Worm (Caenorhabditis elegans) whole organism, L1 larva: ENCODE results near the gene gcy-9.
A peak's percentile ranks its signal among the peaks of the same experiment; 100 is the strongest.

Source experiments
- C34B4.2 ChIP-seq: sonication (generic microtip); optimal IDR thresholded peaks from 2 replicates; lab custom pipeline; 2017; ENCODE audit warnings: mild to moderate bottlenecking, missing genetic modification characterization, missing compliant biosample characterization
- alr-1 ChIP-seq: fragments of 200-800 bp; sonication (Bioruptor generic); optimal IDR thresholded peaks from 2 replicates; lab custom pipeline; 2018; ENCODE audit warnings: borderline replicate concordance, mild to moderate bottlenecking, missing genetic modification characterization, missing compliant biosample characterization
- ama-1 ChIP-seq: fragments of 150-350 bp; optimal IDR thresholded peaks from 2 replicates; lab custom pipeline; 2014
- ceh-8 ChIP-seq: fragments of 200-800 bp; sonication (Bioruptor generic); optimal IDR thresholded peaks from 2 replicates; lab custom pipeline; 2018; ENCODE audit warnings: mild to moderate bottlenecking, missing genetic modification characterization, moderate library complexity, missing compliant biosample characterization
- ces-1 ChIP-seq: fragments of 150-350 bp; optimal IDR thresholded peaks from 2 replicates; lab custom pipeline; 2014; ENCODE audit warnings: missing biosample characterization, missing genetic modification reagents, missing genetic modification characterization
- dsc-1 ChIP-seq: sonication (generic microtip); optimal IDR thresholded peaks from 2 replicates; lab custom pipeline; 2016; ENCODE audit warnings: mild to moderate bottlenecking, missing genetic modification characterization, missing compliant biosample characterization
- efl-1 ChIP-seq, 4 experiments: fragments of 150-350 bp; optimal IDR thresholded peaks in 3 of 4; peaks in 1 of 4; 1 replicate in 1 of 4; 2 replicates in 3 of 4; lab custom pipeline; 2014; ENCODE audit warnings: missing biosample characterization in 2 of 4, missing genetic modification characterization in 2 of 4, missing genetic modification reagents in 2 of 4
- egl-13 ChIP-seq: sonication (generic microtip); optimal IDR thresholded peaks from 2 replicates; lab custom pipeline; 2016; ENCODE audit warnings: missing genotype, missing genetic modification reagents, missing genetic modification characterization, missing compliant biosample characterization
- elt-2 ChIP-seq: sonication (generic microtip); optimal IDR thresholded peaks from 2 replicates; lab custom pipeline; 2016; ENCODE audit warnings: missing genetic modification characterization, mild to moderate bottlenecking, inconsistent platforms, missing compliant biosample characterization, missing genetic modification reagents
- elt-3 ChIP-seq, 6 experiments: fragments of 150-350 bp in 1 of 6; sonication (generic microtip); optimal IDR thresholded peaks; 2 replicates each; lab custom pipeline; 2017 to 2018; ENCODE audit warnings: missing biosample characterization in 6 of 6, missing genetic modification characterization in 6 of 6, inconsistent platforms in 1 of 6
- fkh-10 ChIP-seq: sonication (generic microtip); optimal IDR thresholded peaks from 2 replicates; lab custom pipeline; 2017; ENCODE audit warnings: missing biosample characterization, missing genetic modification reagents, missing genetic modification characterization
- fkh-4 ChIP-seq: sonication (generic microtip); optimal IDR thresholded peaks from 2 replicates; lab custom pipeline; 2016; ENCODE audit warnings: missing compliant biosample characterization, missing genetic modification characterization, borderline replicate concordance
- hpl-2 ChIP-seq: fragments of 150-350 bp; optimal IDR thresholded peaks from 2 replicates; lab custom pipeline; 2014; ENCODE audit warnings: missing biosample characterization, missing genetic modification reagents, missing genetic modification characterization
- irx-1 ChIP-seq: sonication (generic microtip); optimal IDR thresholded peaks from 2 replicates; lab custom pipeline; 2016; ENCODE audit warnings: missing genetic modification characterization, missing compliant biosample characterization
- lin-13 ChIP-seq: fragments of 150-350 bp; optimal IDR thresholded peaks from 2 replicates; lab custom pipeline; 2014; ENCODE audit warnings: missing biosample characterization, missing genetic modification reagents, missing genetic modification characterization
- lin-14 ChIP-seq: fragments of 200-800 bp; sonication (Bioruptor generic); optimal IDR thresholded peaks from 2 replicates; lab custom pipeline; 2018; ENCODE audit warnings: mild to moderate bottlenecking, missing genetic modification characterization, moderate library complexity, missing compliant biosample characterization
- lin-15B ChIP-seq: fragments of 150-350 bp; sonication (generic microtip); optimal IDR thresholded peaks from 3 replicates; lab custom pipeline; 2014; ENCODE audit warnings: missing biosample characterization, missing genetic modification characterization
- lin-35 ChIP-seq, 2 experiments: fragments of 150-350 bp; optimal IDR thresholded peaks; 2 replicates each; lab custom pipeline; 2014; ENCODE audit warnings: missing biosample characterization in 2 of 2, missing genetic modification characterization in 2 of 2, missing genetic modification reagents in 2 of 2
- lin-39 ChIP-seq: fragments of 150-350 bp; optimal IDR thresholded peaks from 2 replicates; lab custom pipeline; 2014; ENCODE audit warnings: missing biosample characterization, missing genetic modification reagents, missing genetic modification characterization
- lir-3 ChIP-seq: sonication (generic microtip); optimal IDR thresholded peaks from 2 replicates; lab custom pipeline; 2016; ENCODE audit warnings: mild to moderate bottlenecking, missing genetic modification characterization, moderate library complexity, missing compliant biosample characterization; ENCODE audit not compliant: poor library complexity
- lsy-2 ChIP-seq, 2 experiments: fragments of 150-350 bp; optimal IDR thresholded peaks; 2 replicates each; lab custom pipeline; 2014; ENCODE audit warnings: missing biosample characterization in 2 of 2, missing genetic modification characterization in 2 of 2
- mdl-1 ChIP-seq, 2 experiments: fragments of 150-350 bp; optimal IDR thresholded peaks; 2 replicates each; lab custom pipeline; 2014 to 2017; ENCODE audit warnings: missing biosample characterization in 2 of 2, missing genetic modification characterization in 2 of 2, inconsistent platforms in 1 of 2
- nhr-19 ChIP-seq: fragments of 200-800 bp; sonication (Bioruptor generic); conservative IDR thresholded peaks from 2 replicates; pipeline ENCODE4 v1.3.6; 2022; ENCODE audit warnings: missing genetic modification characterization, missing compliant biosample characterization
- nhr-20 ChIP-seq: sonication (generic microtip); optimal IDR thresholded peaks from 2 replicates; lab custom pipeline; 2016; ENCODE audit warnings: mild to moderate bottlenecking, missing genetic modification characterization, missing compliant biosample characterization
- nhr-28 ChIP-seq: fragments of 150-350 bp; optimal IDR thresholded peaks from 2 replicates; lab custom pipeline; 2014; ENCODE audit warnings: missing biosample characterization, missing genetic modification characterization
- nhr-47 ChIP-seq: sonication (generic microtip); optimal IDR thresholded peaks from 2 replicates; lab custom pipeline; 2016; ENCODE audit warnings: mild to moderate bottlenecking, missing genetic modification characterization, moderate library complexity, missing compliant biosample characterization
- nhr-71 ChIP-seq: sonication (generic microtip); optimal IDR thresholded peaks from 2 replicates; lab custom pipeline; 2016; ENCODE audit warnings: mild to moderate bottlenecking, missing genetic modification characterization, moderate library complexity, missing compliant biosample characterization
- nhr-76 ChIP-seq: sonication (generic microtip); optimal IDR thresholded peaks from 2 replicates; lab custom pipeline; 2017; ENCODE audit warnings: missing biosample characterization, missing genetic modification characterization
- nhr-77 ChIP-seq: fragments of 150-350 bp; optimal IDR thresholded peaks from 2 replicates; lab custom pipeline; 2014; ENCODE audit warnings: missing biosample characterization, missing genetic modification characterization
- nhr-90 ChIP-seq: sonication (generic microtip); optimal IDR thresholded peaks from 2 replicates; lab custom pipeline; 2016; ENCODE audit warnings: mild to moderate bottlenecking, missing genetic modification characterization, missing compliant biosample characterization; ENCODE audit not compliant: poor library complexity
- pag-3 ChIP-seq: sonication (generic microtip); optimal IDR thresholded peaks from 2 replicates; lab custom pipeline; 2017; ENCODE audit warnings: missing genetic modification characterization, mild to moderate bottlenecking, missing compliant biosample characterization, antibody characterized with exemption, borderline replicate concordance; ENCODE audit not compliant: insufficient read depth
- rnt-1 ChIP-seq: sonication (generic microtip); optimal IDR thresholded peaks from 2 replicates; lab custom pipeline; 2016; ENCODE audit warnings: mild to moderate bottlenecking, missing genetic modification characterization, moderate library complexity, missing compliant biosample characterization
- snpc-4 ChIP-seq: fragments of 150-350 bp; optimal IDR thresholded peaks from 2 replicates; lab custom pipeline; 2014; ENCODE audit warnings: missing biosample characterization, missing genetic modification characterization
- snu-23 ChIP-seq: sonication (generic microtip); optimal IDR thresholded peaks from 2 replicates; lab custom pipeline; 2016; ENCODE audit warnings: missing genetic modification characterization, missing compliant biosample characterization
- sox-4 ChIP-seq: sonication (generic microtip); optimal IDR thresholded peaks from 2 replicates; lab custom pipeline; 2016; ENCODE audit warnings: missing genetic modification characterization, missing compliant biosample characterization
- swsn-7 ChIP-seq: sonication (generic microtip); optimal IDR thresholded peaks from 2 replicates; lab custom pipeline; 2016; ENCODE audit warnings: missing genetic modification characterization, missing compliant biosample characterization
- tbx-2 ChIP-seq: sonication (generic microtip); optimal IDR thresholded peaks from 2 replicates; lab custom pipeline; 2016; ENCODE audit warnings: missing genetic modification characterization, missing compliant biosample characterization
- unc-130 ChIP-seq: fragments of 150-350 bp; optimal IDR thresholded peaks from 2 replicates; lab custom pipeline; 2017; ENCODE audit warnings: missing biosample characterization, missing genetic modification characterization, inconsistent platforms
- unc-30 ChIP-seq: sonication (generic microtip); optimal IDR thresholded peaks from 2 replicates; lab custom pipeline; 2017; ENCODE audit warnings: missing biosample characterization, missing genetic modification characterization
- xbp-1 ChIP-seq: sonication (generic microtip); optimal IDR thresholded peaks from 2 replicates; lab custom pipeline; 2016; ENCODE audit warnings: missing genetic modification characterization, missing compliant biosample characterization
- zag-1 ChIP-seq: fragments of 150-350 bp; optimal IDR thresholded peaks from 2 replicates; lab custom pipeline; 2014; ENCODE audit warnings: missing biosample characterization, missing genetic modification characterization

The gcy-9 gene

ce11 chrX:11379135-11379781 is 41.6 kb upstream of the gcy-9 start:
- no peak for TF ChIP-seq lir-3 (tag; lab: Kevin White, UChicago)
- TF ChIP-seq fkh-10, result peak; percentile 70
- peak in 1 of 2 experiments; percentile 28 for TF ChIP-seq lsy-2 (tag; optimal IDR thresholded peaks at IDR 0.05; lab: Kevin White, UChicago)
- TF ChIP-seq tbx-2 (tag; lab: Kevin White, UChicago), result peak; percentile 16
- TF ChIP-seq lin-14 (GFP tag; lab: Kevin White, UChicago), result peak; percentile 85
- TF ChIP-seq rnt-1, result peak; percentile 77
- peak; percentile 78 for TF ChIP-seq pag-3 (tag; lab: Kevin White, UChicago)
- TF ChIP-seq unc-30 (tag; lab: Kevin White, UChicago), result no peak
- TF ChIP-seq mdl-1 (tag; optimal IDR thresholded peaks at IDR 0.05; lab: Kevin White, UChicago), result no peak
- no peak for TF ChIP-seq ces-1
- peak; percentile 35 for TF ChIP-seq nhr-20
- TF ChIP-seq unc-130 (tag; lab: Kevin White, UChicago), result peak; percentile 60
- peak; percentile 51 for TF ChIP-seq snu-23 (GFP tag; lab: Kevin White, UChicago)
- no peak for TF ChIP-seq zag-1
- no peak for TF ChIP-seq lin-13 (GFP tag; lab: Kevin White, UChicago)
- TF ChIP-seq nhr-47 (tag; lab: Kevin White, UChicago), result peak; percentile 2
- peak; percentile 63 for TF ChIP-seq nhr-19 (GFP tag; lab: Robert Waterston, UW)
- no peak for TF ChIP-seq sox-4 (tag; lab: Kevin White, UChicago)
- TF ChIP-seq irx-1 (tag; lab: Kevin White, UChicago), result no peak
- no peak for TF ChIP-seq lin-39 (tag; lab: Kevin White, UChicago)
- no peak for TF ChIP-seq lin-15B (tag; lab: Kevin White, UChicago)
- TF ChIP-seq dsc-1 (tag; lab: Kevin White, UChicago), result peak; percentile 84
- peak; percentile 9 for TF ChIP-seq xbp-1
- peak; percentile 87 for TF ChIP-seq nhr-71
- TF ChIP-seq fkh-4, result peak; percentile 54
- TF ChIP-seq swsn-7 (tag; lab: Kevin White, UChicago), result peak; percentile 25
- TF ChIP-seq efl-1 (optimal IDR thresholded peaks at IDR 0.05; lab: Kevin White, UChicago), result no peak
- TF ChIP-seq efl-1 (GFP tag; optimal IDR thresholded peaks at IDR 0.05 in 1 of 2; lab: Kevin White, UChicago), result peak in 1 of 2 experiments; percentile 63
- no peak for TF ChIP-seq nhr-28 (tag; lab: Kevin White, UChicago)
- no peak for TF ChIP-seq snpc-4 (tag; lab: Kevin White, UChicago)
- no peak for TF ChIP-seq egl-13 (tag; lab: Kevin White, UChicago)

ce11 chrX:11377370-11377769 is 39.7 kb upstream of the gcy-9 start, which contains the start of gene tni-1:
Gene tni-1, minus strand, starts transcription at chrX:11377470.
- no peak for TF ChIP-seq hpl-2
- TF ChIP-seq elt-3 (tag; optimal IDR thresholded peaks at IDR 0.05; lab: Kevin White, UChicago), result no peak
- no peak for TF ChIP-seq efl-1 (optimal IDR thresholded peaks at IDR 0.05; lab: Kevin White, UChicago)
- TF ChIP-seq efl-1 (GFP tag; optimal IDR thresholded peaks at IDR 0.05 in 1 of 2; lab: Kevin White, UChicago), result no peak
- TF ChIP-seq ceh-8 (GFP tag; lab: Kevin White, UChicago), result no peak
- TF ChIP-seq irx-1 (tag; lab: Kevin White, UChicago), result no peak
- TF ChIP-seq unc-130 (tag; lab: Kevin White, UChicago), result no peak
- TF ChIP-seq nhr-90 (tag; lab: Kevin White, UChicago), result no peak
- TF ChIP-seq nhr-76, result no peak
- no peak for TF ChIP-seq elt-2 (tag; lab: Kevin White, UChicago)
- no peak for TF ChIP-seq lir-3 (tag; lab: Kevin White, UChicago)
- no peak for TF ChIP-seq lsy-2 (tag; optimal IDR thresholded peaks at IDR 0.05; lab: Kevin White, UChicago)
- TF ChIP-seq egl-13 (tag; lab: Kevin White, UChicago), result no peak
- no peak for TF ChIP-seq nhr-77 (tag; lab: Kevin White, UChicago)
- TF ChIP-seq ama-1 (lab: Kevin White, UChicago), result no peak
- no peak for TF ChIP-seq lin-35 (GFP tag; optimal IDR thresholded peaks at IDR 0.05; lab: Kevin White, UChicago)
- TF ChIP-seq unc-30 (tag; lab: Kevin White, UChicago), result no peak
- TF ChIP-seq C34B4.2 (tag; lab: Kevin White, UChicago), result no peak
- no peak for TF ChIP-seq alr-1
